Fruit fly (Drosophila melanogaster) whole organism, embryonic: Measurements from ENCODE around the gene Polr1D.

Experiments used
- Bdp1 ChIP-seq: fragments of 200-800 bp; sonication (Bioruptor generic); optimal IDR thresholded peaks from 3 replicates; lab custom pipeline; 2016; ENCODE audit warnings: missing biosample characterization, missing genetic modification characterization
- CG10209 ChIP-seq: fragments of 200-800 bp; sonication (Bioruptor generic); optimal IDR thresholded peaks from 3 replicates; lab custom pipeline; 2017; ENCODE audit warnings: missing biosample characterization, mild to moderate bottlenecking, missing genetic modification characterization, missing genetic modification reagents
- CG10543 ChIP-seq: fragments of 200-800 bp; sonication (Bioruptor generic); optimal IDR thresholded peaks from 3 replicates; lab custom pipeline; 2017; ENCODE audit warnings: missing biosample characterization, mild to moderate bottlenecking, missing genetic modification characterization, moderate library complexity
- CG10654 ChIP-seq: fragments of 200-800 bp; sonication (Bioruptor generic); optimal IDR thresholded peaks from 2 replicates; lab custom pipeline; 2016; ENCODE audit warnings: missing biosample characterization, missing genetic modification characterization
- CG11398 ChIP-seq: fragments of 200-800 bp; sonication (Bioruptor generic); optimal IDR thresholded peaks from 2 replicates; lab custom pipeline; 2016; ENCODE audit warnings: missing biosample characterization, missing genetic modification characterization
- CG12104 ChIP-seq: fragments of 200-800 bp; sonication (Bioruptor generic); optimal IDR thresholded peaks from 3 replicates; lab custom pipeline; 2016; ENCODE audit warnings: missing biosample characterization, missing genetic modification characterization
- CG15011 ChIP-seq: fragments of 200-800 bp; sonication (Bioruptor generic); optimal IDR thresholded peaks from 3 replicates; lab custom pipeline; 2018; ENCODE audit warnings: missing biosample characterization, mild to moderate bottlenecking, missing genetic modification characterization
- CG17385 ChIP-seq: fragments of 200-800 bp; sonication (Bioruptor generic); optimal IDR thresholded peaks from 3 replicates; lab custom pipeline; 2018; ENCODE audit warnings: missing biosample characterization, mild to moderate bottlenecking, missing genetic modification characterization
- CG17612 ChIP-seq: fragments of 200-800 bp; sonication (Bioruptor generic); IDR thresholded peaks from 2 replicates; pipeline ENCODE4 v1.3.6; 2022; ENCODE audit warnings: missing biosample characterization, missing genetic modification characterization
- CG18476 ChIP-seq: fragments of 200-800 bp; sonication (Bioruptor generic); optimal IDR thresholded peaks from 2 replicates; lab custom pipeline; 2016; ENCODE audit warnings: missing biosample characterization, mild to moderate bottlenecking, missing genetic modification characterization
- CG2712 ChIP-seq: fragments of 200-800 bp; optimal IDR thresholded peaks from 3 replicates; lab custom pipeline; 2019; ENCODE audit warnings: missing biosample characterization, mild to moderate bottlenecking, missing genetic modification characterization, moderate library complexity
- CG31441 ChIP-seq: fragments of 200-800 bp; sonication (Bioruptor generic); IDR thresholded peaks from 2 replicates; pipeline ENCODE4 v1.3.6; 2022; ENCODE audit warnings: missing biosample characterization, missing genetic modification characterization
- CG3838 ChIP-seq: fragments of 200-800 bp; sonication (Bioruptor generic); optimal IDR thresholded peaks from 3 replicates; lab custom pipeline; 2016; ENCODE audit warnings: missing biosample characterization, missing genetic modification characterization
- CG4707 ChIP-seq: fragments of 200-800 bp; sonication (Bioruptor generic); optimal IDR thresholded peaks from 2 replicates; lab custom pipeline; 2018; ENCODE audit warnings: missing biosample characterization, mild to moderate bottlenecking, missing genetic modification characterization, moderate library complexity
- CG4820 ChIP-seq: fragments of 200-800 bp; sonication (Bioruptor generic); optimal IDR thresholded peaks from 3 replicates; lab custom pipeline; 2016; ENCODE audit warnings: missing biosample characterization, missing genetic modification characterization
- CG7556 ChIP-seq: fragments of 200-800 bp; sonication (Bioruptor generic); optimal IDR thresholded peaks from 2 replicates; lab custom pipeline; 2017; ENCODE audit warnings: missing biosample characterization, mild to moderate bottlenecking, missing genetic modification characterization
- CG7786 ChIP-seq: fragments of 200-800 bp; sonication (Bioruptor generic); optimal IDR thresholded peaks from 2 replicates; lab custom pipeline; 2016; ENCODE audit warnings: missing biosample characterization, missing genetic modification characterization
- CG8089 ChIP-seq: fragments of 200-800 bp; sonication (Bioruptor generic); optimal IDR thresholded peaks from 3 replicates; lab custom pipeline; 2016; ENCODE audit warnings: missing biosample characterization, missing genetic modification characterization
- CG8944 ChIP-seq: fragments of 200-800 bp; sonication (Bioruptor generic); optimal IDR thresholded peaks from 3 replicates; lab custom pipeline; 2016; ENCODE audit warnings: missing biosample characterization, missing genetic modification characterization
- CTCF ChIP-seq: fragments of 200-800 bp; sonication (Bioruptor generic); optimal IDR thresholded peaks from 2 replicates; lab custom pipeline; 2017; ENCODE audit warnings: missing biosample characterization, mild to moderate bottlenecking, missing genetic modification characterization, moderate library complexity
- CrebB ChIP-seq: fragments of 200-800 bp; sonication (Bioruptor generic); optimal IDR thresholded peaks from 3 replicates; lab custom pipeline; 2018; ENCODE audit warnings: missing biosample characterization, mild to moderate bottlenecking, missing genetic modification characterization
- D ChIP-seq, 2 experiments: fragments of 200-800 bp in 1 of 2; fragments of >200 bp in 1 of 2; sonication (Bioruptor generic) in 1 of 2; optimal IDR thresholded peaks; 2 replicates in 1 of 2; 3 replicates in 1 of 2; lab custom pipeline; 2017; ENCODE audit warnings: mild to moderate bottlenecking in 1 of 2, missing biosample characterization in 1 of 2, missing genetic modification characterization in 1 of 2, missing genetic modification reagents in 1 of 2
- Dip2 ChIP-seq: fragments of 200-800 bp; sonication (Bioruptor generic); IDR thresholded peaks from 2 replicates; pipeline ENCODE4 v1.3.6; 2022; ENCODE audit warnings: missing biosample characterization, missing genetic modification characterization
- Dip3 ChIP-seq: fragments of 200-800 bp; sonication (Bioruptor generic); optimal IDR thresholded peaks from 3 replicates; lab custom pipeline; 2016; ENCODE audit warnings: missing biosample characterization, missing genetic modification characterization
- E2f2 ChIP-seq: fragments of 200-800 bp; sonication (Bioruptor generic); IDR thresholded peaks from 2 replicates; pipeline ENCODE4 v1.3.6; 2022; ENCODE audit warnings: missing biosample characterization, missing genetic modification characterization
- H15 ChIP-seq: fragments of 200-800 bp; sonication (Bioruptor generic); IDR thresholded peaks from 3 replicates; pipeline ENCODE4 v1.3.6; 2022; ENCODE audit warnings: missing biosample characterization, missing genetic modification characterization
- HLH4C ChIP-seq: fragments of 200-800 bp; sonication (Bioruptor generic); IDR thresholded peaks from 3 replicates; pipeline ENCODE4 v1.3.6; 2022; ENCODE audit warnings: missing biosample characterization, missing genetic modification characterization; ENCODE audit not compliant: partially characterized antibody
- Opbp ChIP-seq: fragments of 200-800 bp; sonication (Bioruptor generic); IDR thresholded peaks from 3 replicates; pipeline ENCODE4 v1.3.6; 2022; ENCODE audit warnings: missing biosample characterization, missing genetic modification characterization; ENCODE audit not compliant: partially characterized antibody
- Rx ChIP-seq: fragments of 200-800 bp; sonication (Bioruptor generic); IDR thresholded peaks from 2 replicates; pipeline ENCODE4 v1.3.6; 2022; ENCODE audit warnings: missing biosample characterization, missing genetic modification characterization
- bsh ChIP-seq, 2 experiments: fragments of 200-800 bp; sonication (Bioruptor generic); optimal IDR thresholded peaks; 2 replicates each; lab custom pipeline; 2017 to 2018; ENCODE audit warnings: mild to moderate bottlenecking in 2 of 2, missing biosample characterization in 2 of 2, missing genetic modification characterization in 2 of 2, moderate library complexity in 1 of 2
- chinmo ChIP-seq: fragments of 200-800 bp; sonication (Bioruptor generic); IDR thresholded peaks from 4 replicates; pipeline ENCODE4 v1.3.6; 2022; ENCODE audit warnings: missing biosample characterization, missing genetic modification characterization; ENCODE audit not compliant: partially characterized antibody
- crol ChIP-seq: fragments of 200-800 bp; sonication (Bioruptor generic); IDR thresholded peaks from 2 replicates; pipeline ENCODE4 v1.3.6; 2022; ENCODE audit warnings: missing biosample characterization, missing genetic modification characterization
- dm ChIP-seq: fragments of 200-800 bp; sonication (Bioruptor generic); optimal IDR thresholded peaks from 3 replicates; lab custom pipeline; 2016; ENCODE audit warnings: missing biosample characterization, missing genetic modification characterization
- dpn ChIP-seq, 2 experiments: fragments of 200-800 bp; sonication (Bioruptor generic); optimal IDR thresholded peaks; 3 replicates each; lab custom pipeline; 2016; ENCODE audit warnings: missing biosample characterization in 2 of 2, missing genetic modification characterization in 2 of 2
- fd3F ChIP-seq: fragments of 200-800 bp; sonication (Bioruptor generic); optimal IDR thresholded peaks from 2 replicates; lab custom pipeline; 2018; ENCODE audit warnings: missing biosample characterization, mild to moderate bottlenecking, missing genetic modification characterization, moderate library complexity
- ftz-f1 ChIP-seq: fragments of 200-800 bp; sonication (Bioruptor generic); optimal IDR thresholded peaks from 2 replicates; lab custom pipeline; 2016; ENCODE audit warnings: missing biosample characterization, missing genetic modification characterization
- gcm ChIP-seq: fragments of 200-800 bp; sonication (Bioruptor generic); optimal IDR thresholded peaks from 2 replicates; lab custom pipeline; 2019; ENCODE audit warnings: missing biosample characterization, mild to moderate bottlenecking, missing genetic modification characterization, moderate library complexity
- lov ChIP-seq, 2 experiments: fragments of 200-800 bp in 1 of 2; fragments of >200 bp in 1 of 2; sonication (Bioruptor generic) in 1 of 2; IDR thresholded peaks in 1 of 2; optimal IDR thresholded peaks in 1 of 2; 2 replicates in 1 of 2; 3 replicates in 1 of 2; pipeline versions ENCODE4 v1.3.6 to Lab custom; 2017 to 2022; ENCODE audit warnings: missing biosample characterization in 1 of 2, missing genetic modification characterization in 1 of 2
- nom ChIP-seq: fragments of 200-800 bp; sonication (Bioruptor generic); optimal IDR thresholded peaks from 2 replicates; lab custom pipeline; 2017; ENCODE audit warnings: missing biosample characterization, missing genetic modification characterization, mild to moderate bottlenecking, moderate library complexity, missing genetic modification reagents
- oc ChIP-seq: fragments of 200-800 bp; sonication (Bioruptor generic); optimal IDR thresholded peaks from 2 replicates; lab custom pipeline; 2018; ENCODE audit warnings: missing biosample characterization, mild to moderate bottlenecking, missing genetic modification characterization, moderate library complexity
- onecut ChIP-seq: fragments of 200-800 bp; sonication (Bioruptor generic); IDR thresholded peaks from 2 replicates; pipeline ENCODE4 v1.3.6; 2022; ENCODE audit warnings: missing biosample characterization, missing genetic modification characterization
- phol ChIP-seq: fragments of 200-800 bp; sonication (Bioruptor generic); optimal IDR thresholded peaks from 3 replicates; lab custom pipeline; 2018; ENCODE audit warnings: missing biosample characterization, mild to moderate bottlenecking, missing genetic modification characterization, moderate library complexity
- row ChIP-seq: fragments of 200-800 bp; sonication (Bioruptor generic); IDR thresholded peaks from 3 replicates; pipeline ENCODE4 v1.3.6; 2022; ENCODE audit warnings: missing biosample characterization, missing genetic modification characterization
- salm ChIP-seq: fragments of 200-800 bp; sonication (Bioruptor generic); optimal IDR thresholded peaks from 2 replicates; lab custom pipeline; 2018; ENCODE audit warnings: missing biosample characterization, mild to moderate bottlenecking, missing genetic modification characterization
- sd ChIP-seq: fragments of 200-800 bp; sonication (Bioruptor generic); optimal IDR thresholded peaks from 3 replicates; lab custom pipeline; 2018; ENCODE audit warnings: missing biosample characterization, mild to moderate bottlenecking, missing genetic modification characterization, moderate library complexity
- sqz ChIP-seq: fragments of 200-800 bp; sonication (Bioruptor generic); optimal IDR thresholded peaks from 3 replicates; lab custom pipeline; 2018; ENCODE audit warnings: missing biosample characterization, mild to moderate bottlenecking, missing genetic modification characterization
- toy ChIP-seq: fragments of 200-800 bp; sonication (Bioruptor generic); IDR thresholded peaks from 2 replicates; pipeline ENCODE4 v1.3.6; 2022; ENCODE audit warnings: missing biosample characterization, missing genetic modification characterization
- twi ChIP-seq: fragments of 200-800 bp; optimal IDR thresholded peaks from 2 replicates; lab custom pipeline; 2019; ENCODE audit warnings: missing biosample characterization, mild to moderate bottlenecking, missing genetic modification characterization, moderate library complexity

Gene Polr1D

dm6 chr2L:19163143-19163974, 28.3 kb upstream of the Polr1D start (continued):
- TF ChIP-seq sqz (peak; percentile 23), CG8944 (GFP tag; lab: Kevin White, UChicago) (no peak), CTCF (no peak), CG15011 (no peak), lov (optimal IDR thresholded peaks at IDR 0.05; lab: Kevin White, UChicago) (no peak), lov (GFP tag; IDR thresholded peaks at IDR 0.05; lab: Robert Waterston, UW) (no peak), CG10654 (GFP tag; lab: Kevin White, UChicago) (no peak), ftz-f1 (GFP tag; lab: Kevin White, UChicago) (no peak), Dip2 (no peak), nom (GFP tag; lab: Kevin White, UChicago) (no peak), Dip3 (GFP tag; lab: Kevin White, UChicago) (no peak), crol (GFP tag; lab: Robert Waterston, UW) (peak; percentile 65), toy (GFP tag; lab: Robert Waterston, UW) (no peak), CG17612 (GFP tag; lab: Robert Waterston, UW) (no peak), sd (tag; lab: Kevin White, UChicago) (peak; percentile 81), phol (tag; lab: Kevin White, UChicago) (peak; percentile 12), Rx (GFP tag; lab: Robert Waterston, UW) (no peak), Opbp (no peak), CG4707 (no peak), salm (tag; lab: Kevin White, UChicago) (no peak), CG10209 (GFP tag; lab: Kevin White, UChicago) (no peak), Bdp1 (GFP tag; lab: Kevin White, UChicago) (no peak), dm (GFP tag; lab: Kevin White, UChicago) (no peak), H15 (GFP tag; lab: Robert Waterston, UW) (no peak), chinmo (GFP tag; lab: Robert Waterston, UW) (0 out of 4 replicates have a peak, but pooled peaks have one; percentile 16), fd3F (GFP tag; lab: Kevin White, UChicago) (no peak), CG4820 (GFP tag; lab: Kevin White, UChicago) (no peak), E2f2 (GFP tag; lab: Robert Waterston, UW) (no peak), CG8089 (GFP tag; lab: Kevin White, UChicago) (no peak), row (0 out of 3 replicates have a peak, but pooled peaks have one; percentile 14), dpn (GFP tag; optimal IDR thresholded peaks at IDR 0.05; lab: Kevin White, UChicago) (no peak), CG11398 (no peak), HLH4C (GFP tag; lab: Robert Waterston, UW) (no peak), D (optimal IDR thresholded peaks at IDR 0.05; lab: Kevin White, UChicago) (no peak), D (GFP tag; optimal IDR thresholded peaks at IDR 0.05; lab: Kevin White, UChicago) (no peak), oc (no peak), twi (peak; percentile 17), CG7786 (GFP tag; lab: Kevin White, UChicago) (peak; percentile 16), CG10543 (no peak), CG31441 (GFP tag; lab: Robert Waterston, UW) (peak; percentile 27; the same call in 1 of the 2 replicates), CG17385 (GFP tag; lab: Kevin White, UChicago) (peak; percentile 61), bsh (GFP tag; optimal IDR thresholded peaks at IDR 0.05; lab: Kevin White, UChicago) (no peak), CrebB (no peak), onecut (GFP tag; lab: Robert Waterston, UW) (no peak), CG18476 (GFP tag; lab: Kevin White, UChicago) (no peak), CG12104 (GFP tag; lab: Kevin White, UChicago) (no peak), gcm (GFP tag; lab: Kevin White, UChicago) (no peak), CG7556 (no peak), CG3838 (GFP tag; lab: Kevin White, UChicago) (no peak), CG2712 (tag; lab: Kevin White, UChicago) (no peak)
